Worm (Caenorhabditis elegans): ENCODE measurements around the gene nspb-3.
"Not testable (repeated sequence)": the region's sequence is repeated elsewhere in the genome, so short reads cannot be mapped to it uniquely, and the experiment has no call there.

nspb-3 gene

DNA sequence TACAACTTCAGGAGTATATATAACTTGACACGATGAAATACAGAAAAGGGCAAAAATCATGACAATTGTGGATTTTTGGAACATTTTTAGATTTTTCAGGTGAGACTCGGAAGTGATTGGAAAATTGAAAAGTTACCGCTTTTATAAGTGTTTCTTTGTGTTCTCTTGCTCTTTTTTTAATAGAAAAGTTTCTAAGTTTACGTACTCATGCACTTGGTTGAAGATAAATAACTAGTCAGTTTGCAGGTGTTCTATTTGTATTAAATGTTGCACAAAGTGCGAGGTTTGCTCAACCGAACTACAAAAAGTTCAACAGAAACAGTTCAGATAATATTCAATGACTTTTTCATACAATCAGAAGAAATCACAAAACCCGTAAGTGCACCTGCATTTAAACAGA is at the start of gene nspb-3:
Gene nspb-3 (minus strand): TSS at position 101 of the 400 bp plus-strand sequence.
- not testable (repeated sequence) for TF ChIP-seq jun-1, mdl-1, nhr-102 (tag; optimal IDR thresholded peaks at IDR 0.05)

DNA sequence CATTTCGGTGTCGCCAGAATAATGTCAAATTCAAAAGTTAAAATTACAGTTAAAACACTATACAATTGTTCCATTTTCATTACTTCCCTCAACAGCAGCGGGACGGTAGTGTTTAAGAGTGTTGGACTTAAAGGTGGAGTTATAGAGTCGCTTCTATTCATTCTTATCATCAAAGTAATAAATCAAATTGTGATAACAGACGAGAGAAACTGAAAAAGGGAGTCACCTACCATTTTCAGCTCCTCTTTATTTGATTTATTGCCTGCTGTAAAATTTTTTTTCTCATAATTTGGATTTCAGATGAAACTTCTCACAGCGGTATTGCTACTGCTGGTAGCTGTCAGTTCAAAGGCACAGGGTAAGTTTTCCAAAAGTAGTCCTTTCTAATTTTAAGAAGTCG is 45.1 kb upstream of the nspb-3 start, which contains the start of gene C01B10.6:
Gene C01B10.6 (plus strand): TSS at position 301 of the 400 bp plus-strand sequence.
- TF ChIP-seq hlh-30 (tag; optimal IDR thresholded peaks at IDR 0.05; ENCODE audit: insufficient read depth) (no peak), pqm-1 (tag; optimal IDR thresholded peaks at IDR 0.05) (peak; percentile 34)

DNA sequence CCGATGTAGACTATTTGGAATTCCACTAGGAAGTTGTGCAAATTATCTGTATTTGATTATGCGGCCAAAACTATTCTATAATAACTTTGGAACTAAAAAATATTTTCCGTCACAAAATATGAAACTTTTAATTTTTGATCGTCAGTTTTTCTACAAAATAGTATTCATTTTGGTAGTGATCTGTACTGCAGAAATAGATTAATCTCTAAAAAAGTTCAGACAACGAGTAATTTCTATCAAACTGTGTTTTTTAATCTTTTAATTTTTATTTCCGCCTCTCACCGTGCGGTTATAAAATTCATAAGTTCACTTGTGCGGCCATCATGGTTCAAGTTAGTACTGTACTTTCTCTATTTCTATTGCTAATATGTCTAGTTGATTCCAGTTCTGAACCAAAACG is 43.5 kb upstream of the nspb-3 start, which contains the start of gene C01B10.7:
Gene C01B10.7 (plus strand): TSS at position 301 of the 400 bp plus-strand sequence.
- TF ChIP-seq ceh-82 (tag; optimal IDR thresholded peaks at IDR 0.05) (no peak), lir-3 (tag; optimal IDR thresholded peaks at IDR 0.05) (no peak), ztf-7 (tag; optimal IDR thresholded peaks at IDR 0.05) (no peak), lin-13 (GFP tag; optimal IDR thresholded peaks at IDR 0.05) (no peak), F49E8.2 (tag; optimal IDR thresholded peaks at IDR 0.05; ENCODE audit: borderline replicate concordance) (no peak), lim-7 (GFP tag; IDR thresholded peaks at IDR 0.05) (no peak), lsy-2 (tag; optimal IDR thresholded peaks at IDR 0.05) (no peak), dve-1 (tag; optimal IDR thresholded peaks at IDR 0.05; ENCODE audit: insufficient read depth) (no peak), nhr-76 (tag; optimal IDR thresholded peaks at IDR 0.05) (no peak), lin-15B (tag; optimal IDR thresholded peaks at IDR 0.05) (no peak), vab-7 (GFP tag; IDR thresholded peaks at IDR 0.05) (no peak), aha-1 (tag) (no peak), nhr-77 (tag; optimal IDR thresholded peaks at IDR 0.05) (no peak)

DNA sequence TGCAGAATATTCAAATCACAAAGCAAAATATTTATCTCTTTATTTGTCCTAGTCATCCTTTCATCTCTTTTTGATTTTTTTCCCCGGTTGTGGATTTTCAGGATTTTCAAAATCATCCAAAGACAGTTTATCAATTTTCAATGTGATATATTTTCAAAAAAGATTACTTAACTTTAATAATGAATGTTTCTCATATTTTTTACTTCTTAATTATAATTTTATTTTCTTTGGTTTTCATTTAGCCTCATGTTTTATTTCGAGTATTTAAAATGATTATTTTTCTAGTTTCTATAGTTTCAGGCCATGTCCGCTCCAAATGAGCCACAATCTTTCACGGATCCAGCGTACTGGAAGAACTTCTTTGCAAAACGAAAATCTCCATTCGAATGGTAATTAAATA is 40.0 kb upstream of the nspb-3 start, which contains the start of gene metl-13:
Gene metl-13 (plus strand): TSS at position 301 of the 400 bp plus-strand sequence.
- TF ChIP-seq arid-1 (GFP tag; conservative IDR thresholded peaks at IDR 0.05) (no peak), rbr-2 (tag; optimal IDR thresholded peaks at IDR 0.05) (no peak), lin-38 (GFP tag; IDR thresholded peaks at IDR 0.05) (0 out of 2 replicates have a peak, but pooled peaks have one; percentile 24)

DNA sequence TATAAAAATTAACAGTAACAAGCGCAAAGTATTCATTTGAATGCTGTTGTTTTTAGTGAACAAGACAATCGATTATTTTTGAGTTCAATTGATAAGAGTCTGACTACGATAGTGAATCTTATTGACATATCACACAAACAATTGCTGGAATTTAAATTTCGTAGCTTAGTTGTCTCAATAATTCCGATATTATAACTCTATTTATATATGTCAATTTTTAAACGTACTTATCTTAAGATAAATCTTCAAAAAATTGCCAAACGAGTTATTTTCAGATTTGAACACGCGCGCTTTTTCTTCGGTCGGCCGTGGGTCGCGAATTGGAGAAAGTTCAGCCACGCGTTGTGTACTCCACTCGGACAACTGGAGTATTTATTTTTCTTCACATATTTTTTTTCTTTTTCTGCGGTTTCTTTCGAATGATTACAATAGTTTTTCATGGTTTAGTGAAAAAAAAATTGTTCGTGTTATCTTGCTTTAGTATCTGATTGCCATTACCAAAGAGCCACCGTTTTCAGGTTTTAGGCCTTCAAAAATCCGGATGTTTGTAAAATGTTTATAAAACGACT is 37.0 kb upstream of the nspb-3 start, which contains the start of the genes cest-5.1 and C01B10.9:
Gene cest-5.1 (minus strand): TSS at position 51 of the 569 bp plus-strand sequence.
Gene C01B10.9 (plus strand): TSS at position 519 of the 569 bp plus-strand sequence.
- TF ChIP-seq F37D6.2 (tag; optimal IDR thresholded peaks at IDR 0.05) (no peak), aha-1 (tag) (no peak), lin-39 (tag; optimal IDR thresholded peaks at IDR 0.05) (no peak), zag-1 (tag; optimal IDR thresholded peaks at IDR 0.05) (no peak), daf-16 (GFP tag; optimal IDR thresholded peaks at IDR 0.05) (peak in 1 of 2 experiments; percentile 7), daf-16 (tag; optimal IDR thresholded peaks at IDR 0.05) (peak; percentile 59), nhr-102 (tag; optimal IDR thresholded peaks at IDR 0.05) (peak; percentile 33), madf-9 (GFP tag; conservative IDR thresholded peaks at IDR 0.05) (0 out of 2 replicates have a peak, but pooled peaks have one; percentile 31), saeg-2 (GFP tag; IDR thresholded peaks at IDR 0.05) (no peak), dve-1 (tag; optimal IDR thresholded peaks at IDR 0.05; ENCODE audit: insufficient read depth) (peak; percentile 49), hlh-11 (tag; optimal IDR thresholded peaks at IDR 0.05) (no peak), nhr-10 (tag; optimal IDR thresholded peaks at IDR 0.05) (no peak), sdz-12 (GFP tag; optimal IDR thresholded peaks at IDR 0.05) (no peak), daf-19 (GFP tag; conservative IDR thresholded peaks at IDR 0.05) (no peak), madf-5 (GFP tag; IDR thresholded peaks at IDR 0.05) (no peak), Y75B8A.6 (GFP tag; IDR thresholded peaks at IDR 0.05) (no peak), daf-8 (GFP tag; IDR thresholded peaks at IDR 0.05) (no peak), ZK337.2 (GFP tag; IDR thresholded peaks at IDR 0.05) (peak; percentile 86), hlh-30 (tag; optimal IDR thresholded peaks at IDR 0.05; ENCODE audit: insufficient read depth) (no peak), vab-7 (GFP tag; IDR thresholded peaks at IDR 0.05) (no peak), tag-97 (GFP tag; IDR thresholded peaks at IDR 0.05) (no peak), T26A8.4 (GFP tag; IDR thresholded peaks at IDR 0.05) (no peak), nhr-28 (tag; optimal IDR thresholded peaks at IDR 0.05) (peak; percentile 31), nhr-76 (tag; optimal IDR thresholded peaks at IDR 0.05) (no peak), fos-1 (tag; optimal IDR thresholded peaks at IDR 0.05) (no peak), ces-1 (GFP tag; optimal IDR thresholded peaks at IDR 0.05) (no peak), Y5F2A.4 (GFP tag; optimal IDR thresholded peaks at IDR 0.05) (no peak), lir-3 (tag; optimal IDR thresholded peaks at IDR 0.05) (no peak), dpl-1 (GFP tag; optimal IDR thresholded peaks at IDR 0.05) (peak; percentile 95)

Data from whole organism, L4 larva.